Fruit fly (Drosophila melanogaster) whole organism, prepupa: Measurements from ENCODE around the gene Cad89D.

ENCODE experiments used
- Blimp-1 ChIP-seq: fragments of 200-800 bp; sonication (Bioruptor generic); optimal IDR thresholded peaks from 3 replicates; lab custom pipeline; 2017; ENCODE audit warnings: missing biosample characterization, missing genetic modification characterization, mild to moderate bottlenecking, moderate library complexity, missing genetic modification reagents
- CG11294 ChIP-seq: fragments of 200-800 bp; sonication (Bioruptor generic); IDR thresholded peaks from 2 replicates; pipeline ENCODE4 v1.3.6; 2022; ENCODE audit warnings: missing biosample characterization, missing genetic modification characterization
- CG11762 ChIP-seq: fragments of 200-800 bp; sonication (Bioruptor generic); optimal IDR thresholded peaks from 3 replicates; lab custom pipeline; 2016; ENCODE audit warnings: missing biosample characterization, missing genetic modification characterization; ENCODE audit not compliant: insufficient read depth
- CG15336 ChIP-seq: fragments of 200-800 bp; sonication (Bioruptor generic); IDR thresholded peaks from 2 replicates; pipeline ENCODE4 v1.3.6; 2022; ENCODE audit warnings: missing biosample characterization, missing genetic modification characterization
- CG1621 ChIP-seq: fragments of 200-800 bp; sonication (Bioruptor generic); optimal IDR thresholded peaks from 3 replicates; lab custom pipeline; 2018; ENCODE audit warnings: missing biosample characterization, mild to moderate bottlenecking, missing genetic modification characterization
- CG16779 ChIP-seq: fragments of 200-800 bp; sonication (Bioruptor generic); optimal IDR thresholded peaks from 3 replicates; lab custom pipeline; 2017; ENCODE audit warnings: missing biosample characterization, mild to moderate bottlenecking, missing genetic modification characterization
- CG31627 ChIP-seq: fragments of 200-800 bp; sonication (Bioruptor generic); optimal IDR thresholded peaks from 3 replicates; lab custom pipeline; 2016; ENCODE audit warnings: missing biosample characterization, missing genetic modification characterization
- CG3919 ChIP-seq: fragments of 200-800 bp; sonication (Bioruptor generic); optimal IDR thresholded peaks from 3 replicates; lab custom pipeline; 2016; ENCODE audit warnings: missing biosample characterization, missing genetic modification characterization
- CG6276 ChIP-seq: fragments of 200-800 bp; sonication (Bioruptor generic); optimal IDR thresholded peaks from 2 replicates; lab custom pipeline; 2017; ENCODE audit warnings: missing biosample characterization, mild to moderate bottlenecking, missing genetic modification characterization
- CG6792 ChIP-seq: fragments of 200-800 bp; sonication (Bioruptor generic); optimal IDR thresholded peaks from 3 replicates; lab custom pipeline; 2016; ENCODE audit warnings: missing biosample characterization, missing genetic modification characterization
- CG6808 ChIP-seq: fragments of 200-800 bp; sonication (Bioruptor generic); optimal IDR thresholded peaks from 3 replicates; lab custom pipeline; 2017; ENCODE audit warnings: missing biosample characterization, missing genetic modification characterization, mild to moderate bottlenecking, moderate library complexity, missing genetic modification reagents
- CG6854 ChIP-seq: fragments of 200-800 bp; sonication (Bioruptor generic); optimal IDR thresholded peaks from 2 replicates; lab custom pipeline; 2017; ENCODE audit warnings: missing biosample characterization, mild to moderate bottlenecking, missing genetic modification characterization
- CG7368 ChIP-seq: fragments of 200-800 bp; sonication (Bioruptor generic); optimal IDR thresholded peaks from 3 replicates; lab custom pipeline; 2016; ENCODE audit warnings: missing biosample characterization, missing genetic modification characterization
- CG8319 ChIP-seq: fragments of 200-800 bp; sonication (Bioruptor generic); optimal IDR thresholded peaks from 3 replicates; lab custom pipeline; 2016; ENCODE audit warnings: missing biosample characterization, missing genetic modification characterization
- Eip75B ChIP-seq: fragments of 200-800 bp; sonication (Bioruptor generic); optimal IDR thresholded peaks from 3 replicates; lab custom pipeline; 2016; ENCODE audit warnings: missing biosample characterization, missing genetic modification characterization
- Eip78C ChIP-seq: fragments of 200-800 bp; sonication (Bioruptor generic); peaks from one replicate; lab custom pipeline; 2016; ENCODE audit warnings: missing biosample characterization, missing genetic modification characterization
- Eip93F ChIP-seq: fragments of 200-800 bp; sonication (Bioruptor generic); optimal IDR thresholded peaks from 2 replicates; lab custom pipeline; 2016; ENCODE audit warnings: missing biosample characterization, mild to moderate bottlenecking, missing genetic modification characterization
- Ets21C ChIP-seq: fragments of 200-800 bp; sonication (Bioruptor generic); optimal IDR thresholded peaks from 3 replicates; lab custom pipeline; 2016; ENCODE audit warnings: missing biosample characterization, missing genetic modification characterization
- Ets96B ChIP-seq: fragments of 200-800 bp; optimal IDR thresholded peaks from 2 replicates; lab custom pipeline; 2019; ENCODE audit warnings: missing biosample characterization, mild to moderate bottlenecking, missing genetic modification characterization, moderate library complexity
- Gug ChIP-seq: fragments of 200-800 bp; sonication (Bioruptor generic); IDR thresholded peaks from 2 replicates; pipeline ENCODE4 v1.3.6; 2022; ENCODE audit warnings: missing biosample characterization, missing genetic modification characterization
- Hr39 ChIP-seq: fragments of 200-800 bp; sonication (Bioruptor generic); optimal IDR thresholded peaks from 2 replicates; lab custom pipeline; 2016; ENCODE audit warnings: missing biosample characterization, missing genetic modification characterization
- Lpt ChIP-seq: fragments of 200-800 bp; sonication (Bioruptor generic); optimal IDR thresholded peaks from 3 replicates; lab custom pipeline; 2016; ENCODE audit warnings: missing biosample characterization, missing genetic modification characterization
- Sox14 ChIP-seq: fragments of 200-800 bp; sonication (Bioruptor generic); optimal IDR thresholded peaks from 3 replicates; lab custom pipeline; 2016; ENCODE audit warnings: missing biosample characterization, missing genetic modification characterization
- Sox15 ChIP-seq: fragments of 200-800 bp; sonication (Bioruptor generic); optimal IDR thresholded peaks from 3 replicates; lab custom pipeline; 2016; ENCODE audit warnings: missing biosample characterization, missing genetic modification characterization
- cyc ChIP-seq: fragments of 200-800 bp; sonication (Bioruptor generic); optimal IDR thresholded peaks from 3 replicates; lab custom pipeline; 2016; ENCODE audit warnings: missing biosample characterization, missing genetic modification characterization
- dsx ChIP-seq: fragments of 200-800 bp; optimal IDR thresholded peaks from 3 replicates; lab custom pipeline; 2019; ENCODE audit warnings: missing biosample characterization, mild to moderate bottlenecking, missing genetic modification characterization, moderate library complexity; ENCODE audit not compliant: poor library complexity, severe bottlenecking
- fd85E ChIP-seq: fragments of 200-800 bp; sonication (Bioruptor generic); optimal IDR thresholded peaks from 3 replicates; lab custom pipeline; 2016; ENCODE audit warnings: missing biosample characterization, missing genetic modification characterization
- fkh ChIP-seq: fragments of 200-800 bp; sonication (Bioruptor generic); optimal IDR thresholded peaks from 3 replicates; lab custom pipeline; 2017; ENCODE audit warnings: missing biosample characterization, mild to moderate bottlenecking, missing genetic modification characterization, moderate library complexity
- lz ChIP-seq: fragments of 200-800 bp; sonication (Bioruptor generic); optimal IDR thresholded peaks from 3 replicates; lab custom pipeline; 2016; ENCODE audit warnings: missing biosample characterization, missing genetic modification characterization
- net ChIP-seq: fragments of 200-800 bp; sonication (Bioruptor generic); optimal IDR thresholded peaks from 3 replicates; lab custom pipeline; 2016; ENCODE audit warnings: missing biosample characterization, missing genetic modification characterization
- pdm3 ChIP-seq: fragments of 200-800 bp; sonication (Bioruptor generic); optimal IDR thresholded peaks from 3 replicates; lab custom pipeline; 2016; ENCODE audit warnings: missing biosample characterization, missing genetic modification characterization
- salr ChIP-seq, 2 experiments: fragments of 200-800 bp; sonication (Bioruptor generic); optimal IDR thresholded peaks; 3 replicates each; lab custom pipeline; 2016 to 2018; ENCODE audit warnings: missing biosample characterization in 2 of 2, missing genetic modification characterization in 2 of 2, mild to moderate bottlenecking in 1 of 2
- spab ChIP-seq: fragments of 200-800 bp; sonication (Bioruptor generic); optimal IDR thresholded peaks from 2 replicates; lab custom pipeline; 2017; ENCODE audit warnings: missing biosample characterization, mild to moderate bottlenecking, missing genetic modification characterization, missing genetic modification reagents
- ss ChIP-seq, 2 experiments: fragments of 200-800 bp; sonication (Bioruptor generic); optimal IDR thresholded peaks; 2 replicates in 1 of 2; 3 replicates in 1 of 2; lab custom pipeline; 2017 to 2018; ENCODE audit warnings: mild to moderate bottlenecking in 2 of 2, missing biosample characterization in 2 of 2, missing genetic modification characterization in 2 of 2, moderate library complexity in 1 of 2
- svp ChIP-seq: fragments of 200-800 bp; sonication (Bioruptor generic); peaks from one replicate; lab custom pipeline; 2016; ENCODE audit warnings: missing biosample characterization, missing genetic modification characterization
- topi ChIP-seq: fragments of 200-800 bp; sonication (Bioruptor generic); optimal IDR thresholded peaks from 3 replicates; lab custom pipeline; 2016; ENCODE audit warnings: missing biosample characterization, missing genetic modification characterization
- vri ChIP-seq: fragments of 200-800 bp; sonication (Bioruptor generic); optimal IDR thresholded peaks from 3 replicates; lab custom pipeline; 2016; ENCODE audit warnings: missing biosample characterization, mild to moderate bottlenecking, missing genetic modification characterization

Cad89D gene

DNA sequence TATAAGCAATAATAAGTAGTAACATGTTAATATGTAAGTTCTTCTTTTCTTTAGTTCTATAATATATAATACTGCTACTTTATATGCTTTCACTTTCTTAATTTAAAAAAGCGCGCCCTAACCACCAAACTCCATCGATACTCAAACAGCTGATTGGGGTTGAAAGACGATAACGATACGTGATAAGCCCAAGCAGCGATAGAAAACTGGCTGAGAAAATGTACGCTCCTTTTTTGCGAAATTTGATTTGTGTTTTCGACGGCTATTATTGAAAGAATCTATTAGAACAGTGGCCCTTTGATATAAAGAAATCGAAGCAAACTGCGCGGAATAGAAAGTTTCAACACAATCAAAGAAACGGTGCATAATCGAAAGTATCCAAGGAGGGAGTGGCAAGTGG is 39.3 kb downstream of the Cad89D start, which contains the start of gene CG14883:
Gene CG14883, plus strand, starts transcription at position 178 of the 400 bp plus-strand sequence.
- TF ChIP-seq Gug (no peak), Blimp-1 (peak; percentile 97)
- TF ChIP-seq, all 60 proteins: peak for 1

DNA sequence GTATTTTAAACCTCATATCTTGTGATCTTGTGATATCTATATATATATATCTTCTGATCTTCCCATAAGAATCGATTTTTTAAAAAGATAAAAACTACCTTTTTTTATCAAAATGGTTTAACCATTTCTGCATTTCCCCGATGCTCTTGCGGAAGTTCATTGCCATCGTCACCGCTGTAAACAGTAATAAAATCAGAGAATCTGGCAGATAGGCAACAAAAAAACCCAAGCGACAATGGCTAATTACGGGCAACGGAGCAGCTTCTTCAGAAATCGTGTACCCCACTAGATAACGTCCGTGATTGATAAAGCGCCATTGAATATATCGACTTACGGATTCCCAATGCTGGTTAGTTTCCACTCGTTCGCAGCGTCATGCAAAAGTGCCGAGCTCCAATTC is 41.0 kb downstream of the Cad89D start, which contains the start of gene CG10405:
Gene CG10405, plus strand, starts transcription at position 301 of the 400 bp plus-strand sequence.
- TF ChIP-seq CG6808 (GFP tag; lab: Kevin White, UChicago) (no peak), CG7368 (GFP tag; lab: Kevin White, UChicago) (no peak), ss (GFP tag; optimal IDR thresholded peaks at IDR 0.05; lab: Kevin White, UChicago) (no peak), CG8319 (GFP tag; lab: Kevin White, UChicago) (no peak), Ets21C (GFP tag; lab: Kevin White, UChicago) (no peak), CG6792 (GFP tag; lab: Kevin White, UChicago) (no peak), Blimp-1 (no peak), pdm3 (GFP tag; lab: Kevin White, UChicago) (no peak)

DNA sequence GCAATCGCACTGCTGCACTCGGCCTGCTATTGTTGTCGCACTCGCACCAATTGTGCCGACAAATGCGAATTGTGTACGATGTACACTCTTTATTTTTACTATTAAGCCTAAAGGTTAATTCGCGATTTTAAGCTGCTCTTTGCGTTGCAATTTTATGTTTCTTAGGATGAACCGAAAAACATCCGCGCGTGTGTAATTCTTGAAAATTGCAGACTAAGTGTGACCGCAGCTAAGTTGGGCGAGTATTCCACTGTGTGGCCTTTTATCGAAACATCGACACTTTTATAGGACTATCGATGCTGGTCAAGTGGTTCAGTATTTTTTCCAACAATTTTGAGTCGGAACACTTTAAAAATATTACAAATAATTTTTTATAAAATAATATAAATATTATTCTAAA is 41.6 kb downstream of the Cad89D start, which contains the start of gene Pak3:
Gene Pak3, minus strand, starts transcription at position 225 of the 400 bp plus-strand sequence.
- TF ChIP-seq Hr39 (no peak), CG6854 (GFP tag; lab: Kevin White, UChicago) (peak; percentile 16)

DNA sequence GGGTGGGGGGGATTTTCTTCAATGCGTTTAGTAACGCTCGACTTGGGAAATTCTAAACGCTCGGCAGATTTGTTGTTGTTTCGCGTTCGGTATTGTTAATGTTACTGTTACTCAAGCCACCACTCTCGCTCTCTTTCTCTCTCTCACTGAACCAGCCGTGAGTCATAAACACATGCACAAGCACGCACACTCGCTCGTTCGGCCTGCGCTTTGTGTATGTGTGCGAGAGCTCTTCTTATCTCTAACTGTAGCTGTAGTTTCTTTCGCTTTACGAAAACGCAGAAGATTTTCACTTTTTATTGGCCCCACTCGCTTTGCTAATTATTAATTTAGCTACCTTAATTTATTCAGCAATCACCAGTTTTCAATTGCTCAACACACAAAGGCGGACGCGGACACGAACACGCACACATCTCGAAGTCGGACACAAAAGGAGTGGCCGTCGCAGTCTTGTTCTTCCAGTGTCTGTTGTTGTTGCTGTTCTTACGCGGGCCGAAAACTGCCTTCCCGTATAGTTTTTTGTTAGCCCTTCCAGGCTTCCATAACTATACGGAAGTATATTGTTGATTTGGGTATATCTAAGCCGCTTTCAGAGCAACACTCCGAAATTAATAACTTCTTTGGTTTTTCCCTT is 42.2 kb downstream of the Cad89D start:
- TF ChIP-seq Eip75B (GFP tag; lab: Kevin White, UChicago) (no peak), Ets21C (GFP tag; lab: Kevin White, UChicago) (no peak), Eip78C (peak; percentile 45), Sox14 (GFP tag; lab: Kevin White, UChicago) (peak; percentile 40), Lpt (GFP tag; lab: Kevin White, UChicago) (no peak), CG15336 (GFP tag; lab: Robert Waterston, UW) (0 out of 2 replicates have a peak, but pooled peaks have one; percentile 26), topi (no peak), Blimp-1 (peak; percentile 20), ss (GFP tag; optimal IDR thresholded peaks at IDR 0.05; lab: Kevin White, UChicago) (peak in 1 of 2 experiments; percentile 40), fkh (GFP tag; lab: Kevin White, UChicago) (no peak), spab (no peak), CG16779 (tag; lab: Kevin White, UChicago) (no peak), lz (no peak), CG6854 (GFP tag; lab: Kevin White, UChicago) (peak; percentile 46), vri (GFP tag; lab: Kevin White, UChicago) (peak; percentile 24), cyc (GFP tag; lab: Kevin White, UChicago) (no peak), Sox15 (GFP tag; lab: Kevin White, UChicago) (no peak)

DNA sequence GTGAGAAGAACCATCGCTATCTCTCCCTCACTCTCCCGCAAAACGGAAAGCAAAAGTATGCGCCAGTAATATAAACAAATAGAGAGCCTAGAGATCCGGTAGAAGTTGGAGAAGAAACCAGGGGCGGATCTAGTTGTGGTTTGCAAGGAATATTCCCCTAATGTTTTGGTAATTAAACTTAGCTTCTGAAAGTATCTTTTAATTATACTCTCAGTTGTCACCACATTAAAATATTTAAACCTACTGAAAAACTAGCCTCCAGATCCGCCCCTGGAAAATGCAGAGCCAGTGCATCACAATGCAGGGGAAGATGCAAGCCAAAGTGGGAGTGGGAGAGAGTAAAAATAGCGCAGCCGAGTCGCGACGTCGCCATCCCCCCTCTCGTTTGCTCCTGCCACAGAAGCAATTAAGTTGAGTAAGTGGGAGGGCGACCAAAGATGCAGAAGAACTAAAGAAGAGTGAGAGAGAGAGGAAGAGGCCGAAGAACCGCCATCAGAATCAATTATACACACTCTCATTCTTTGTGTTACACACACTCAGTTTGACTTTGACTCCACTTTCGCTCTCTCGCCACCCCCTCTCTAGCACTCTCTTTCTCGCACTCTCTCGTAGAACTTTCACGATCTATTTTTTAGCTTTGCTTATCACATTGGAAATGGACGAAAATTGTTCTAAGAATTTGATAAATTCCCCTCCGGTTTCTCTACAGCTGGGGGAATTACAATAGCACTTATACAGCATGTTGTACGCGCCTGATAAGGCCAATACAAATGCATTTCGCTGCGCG is 45.8 kb downstream of the Cad89D start:
- TF ChIP-seq pdm3 (GFP tag; lab: Kevin White, UChicago) (peak; percentile 99), svp (GFP tag; lab: Kevin White, UChicago) (peak; percentile 93), Eip75B (GFP tag; lab: Kevin White, UChicago) (peak; percentile 99), spab (peak; percentile 99), CG11762 (GFP tag; lab: Kevin White, UChicago) (peak; percentile 93), Eip93F (no peak), fd85E (peak; percentile 76), Ets96B (tag; lab: Kevin White, UChicago) (peak; percentile 99), salr (GFP tag; optimal IDR thresholded peaks at IDR 0.05; lab: Kevin White, UChicago) (peak; percentile 97 to 99), CG16779 (tag; lab: Kevin White, UChicago) (peak; percentile 94), CG8319 (GFP tag; lab: Kevin White, UChicago) (peak; percentile 95), dsx (GFP tag; lab: Kevin White, UChicago) (peak; percentile 98), ss (GFP tag; optimal IDR thresholded peaks at IDR 0.05; lab: Kevin White, UChicago) (peak; percentile 98), Hr39 (peak; percentile 93), Sox14 (GFP tag; lab: Kevin White, UChicago) (peak; percentile 99), CG6808 (GFP tag; lab: Kevin White, UChicago) (peak; percentile 98), CG11294 (GFP tag; lab: Robert Waterston, UW) (peak; percentile 98), topi (peak; percentile 92), net (peak; percentile 97), cyc (GFP tag; lab: Kevin White, UChicago) (peak; percentile 95), CG31627 (GFP tag; lab: Kevin White, UChicago) (peak; percentile 92), CG3919 (GFP tag; lab: Kevin White, UChicago) (peak; percentile 99), CG15336 (GFP tag; lab: Robert Waterston, UW) (peak; percentile 96), Sox15 (GFP tag; lab: Kevin White, UChicago) (peak; percentile 96), CG1621 (tag; lab: Kevin White, UChicago) (peak; percentile 98), CG6276 (GFP tag; lab: Kevin White, UChicago) (peak; percentile 89)
